Fruit fly (Drosophila melanogaster) whole organism, embryonic: ENCODE results near the gene CG32712.

Experiments
- Bdp1 ChIP-seq: fragments of 200-800 bp; sonication (Bioruptor generic); optimal IDR thresholded peaks from 3 replicates; lab custom pipeline; 2016; ENCODE audit warnings: missing biosample characterization, missing genetic modification characterization
- CG12769 ChIP-seq: fragments of 200-800 bp; sonication (Bioruptor generic); optimal IDR thresholded peaks from 2 replicates; lab custom pipeline; 2019; ENCODE audit warnings: missing biosample characterization, mild to moderate bottlenecking, missing genetic modification characterization, moderate library complexity
- CG14860 ChIP-seq: fragments of 200-800 bp; sonication (Bioruptor generic); IDR thresholded peaks from 3 replicates; pipeline ENCODE4 v1.3.6; 2022; ENCODE audit warnings: missing biosample characterization, missing genetic modification characterization; ENCODE audit not compliant: partially characterized antibody
- CG15011 ChIP-seq: fragments of 200-800 bp; sonication (Bioruptor generic); optimal IDR thresholded peaks from 3 replicates; lab custom pipeline; 2018; ENCODE audit warnings: missing biosample characterization, mild to moderate bottlenecking, missing genetic modification characterization
- CG17328 ChIP-seq: fragments of 200-800 bp; sonication (Bioruptor generic); IDR thresholded peaks from 2 replicates; pipeline ENCODE4 v1.3.6; 2022; ENCODE audit warnings: missing biosample characterization, missing genetic modification characterization
- CG1792 ChIP-seq: fragments of 200-800 bp; sonication (Bioruptor generic); optimal IDR thresholded peaks from 2 replicates; lab custom pipeline; 2016; ENCODE audit warnings: missing biosample characterization, missing genetic modification characterization
- CG18476 ChIP-seq: fragments of 200-800 bp; sonication (Bioruptor generic); optimal IDR thresholded peaks from 2 replicates; lab custom pipeline; 2016; ENCODE audit warnings: missing biosample characterization, mild to moderate bottlenecking, missing genetic modification characterization
- CG2116 ChIP-seq: fragments of 200-800 bp; sonication (Bioruptor generic); optimal IDR thresholded peaks from 3 replicates; lab custom pipeline; 2018; ENCODE audit warnings: missing biosample characterization, mild to moderate bottlenecking, missing genetic modification characterization
- CG2129 ChIP-seq: fragments of 200-800 bp; sonication (Bioruptor generic); IDR thresholded peaks from 2 replicates; pipeline ENCODE4 v1.3.6; 2022; ENCODE audit warnings: missing biosample characterization, missing genetic modification characterization; ENCODE audit not compliant: partially characterized antibody
- CG3726 ChIP-seq: fragments of 200-800 bp; sonication (Bioruptor generic); IDR thresholded peaks from 3 replicates; pipeline ENCODE4, ENCODE4 v1.3.6; 2022; ENCODE audit warnings: missing biosample characterization, missing genetic modification characterization
- CG5180 ChIP-seq: fragments of 200-800 bp; sonication (Bioruptor generic); optimal IDR thresholded peaks from 3 replicates; lab custom pipeline; 2017; ENCODE audit warnings: missing biosample characterization, missing genetic modification characterization, mild to moderate bottlenecking, moderate library complexity, missing genetic modification reagents
- CG6175 ChIP-seq: fragments of 200-800 bp; sonication (Bioruptor generic); IDR thresholded peaks from 3 replicates; pipeline ENCODE4 v1.3.6; 2022; ENCODE audit warnings: missing biosample characterization, missing genetic modification characterization
- CG6654 ChIP-seq: fragments of 200-800 bp; sonication (Bioruptor generic); optimal IDR thresholded peaks from 2 replicates; lab custom pipeline; 2017; ENCODE audit warnings: missing biosample characterization, mild to moderate bottlenecking, missing genetic modification characterization
- CG6854 ChIP-seq: fragments of 200-800 bp; sonication (Bioruptor generic); optimal IDR thresholded peaks from 3 replicates; lab custom pipeline; 2017; ENCODE audit warnings: missing biosample characterization, mild to moderate bottlenecking, missing genetic modification characterization
- CG7556 ChIP-seq: fragments of 200-800 bp; sonication (Bioruptor generic); optimal IDR thresholded peaks from 2 replicates; lab custom pipeline; 2017; ENCODE audit warnings: missing biosample characterization, mild to moderate bottlenecking, missing genetic modification characterization
- CG7839 ChIP-seq: fragments of 200-800 bp; sonication (Bioruptor generic); optimal IDR thresholded peaks from 3 replicates; lab custom pipeline; 2018; ENCODE audit warnings: missing biosample characterization, mild to moderate bottlenecking, missing genetic modification characterization, moderate library complexity
- CG8281 ChIP-seq: fragments of 200-800 bp; sonication (Bioruptor generic); optimal IDR thresholded peaks from 2 replicates; lab custom pipeline; 2018; ENCODE audit warnings: missing biosample characterization, mild to moderate bottlenecking, missing genetic modification characterization, moderate library complexity
- CG9797 ChIP-seq: fragments of 200-800 bp; sonication (Bioruptor generic); optimal IDR thresholded peaks from 3 replicates; lab custom pipeline; 2018; ENCODE audit warnings: missing biosample characterization, mild to moderate bottlenecking, missing genetic modification characterization
- D ChIP-seq, 2 experiments: fragments of 200-800 bp in 1 of 2; fragments of >200 bp in 1 of 2; sonication (Bioruptor generic) in 1 of 2; optimal IDR thresholded peaks; 2 replicates in 1 of 2; 3 replicates in 1 of 2; lab custom pipeline; 2017; ENCODE audit warnings: mild to moderate bottlenecking in 1 of 2, missing biosample characterization in 1 of 2, missing genetic modification characterization in 1 of 2, missing genetic modification reagents in 1 of 2
- Eip74EF ChIP-seq, 2 experiments: fragments of 200-800 bp in 1 of 2; fragments of >200 bp in 1 of 2; sonication (Bioruptor generic) in 1 of 2; optimal IDR thresholded peaks; 2 replicates each; lab custom pipeline; 2017 to 2019; ENCODE audit warnings: missing biosample characterization in 2 of 2, missing genetic modification characterization in 2 of 2, mild to moderate bottlenecking in 1 of 2, moderate library complexity in 1 of 2
- Fer1 ChIP-seq: fragments of 200-800 bp; sonication (Bioruptor generic); optimal IDR thresholded peaks from 2 replicates; lab custom pipeline; 2017; ENCODE audit warnings: missing biosample characterization, mild to moderate bottlenecking, missing genetic modification characterization
- HHEX ChIP-seq: fragments of 200-800 bp; sonication (Bioruptor generic); optimal IDR thresholded peaks from 3 replicates; lab custom pipeline; 2017; ENCODE audit warnings: missing biosample characterization, mild to moderate bottlenecking, missing genetic modification characterization, missing genetic modification reagents
- HLH4C ChIP-seq: fragments of 200-800 bp; sonication (Bioruptor generic); IDR thresholded peaks from 3 replicates; pipeline ENCODE4 v1.3.6; 2022; ENCODE audit warnings: missing biosample characterization, missing genetic modification characterization; ENCODE audit not compliant: partially characterized antibody
- Hr3 ChIP-seq: fragments of 200-800 bp; sonication (Bioruptor generic); optimal IDR thresholded peaks from 3 replicates; lab custom pipeline; 2016; ENCODE audit warnings: missing biosample characterization, missing genetic modification characterization
- Mad ChIP-seq: fragments of 200-800 bp; sonication (Bioruptor generic); optimal IDR thresholded peaks from 2 replicates; lab custom pipeline; 2016; ENCODE audit warnings: missing biosample characterization, missing genetic modification characterization
- Meics ChIP-seq: fragments of 200-800 bp; sonication (Bioruptor generic); optimal IDR thresholded peaks from 2 replicates; lab custom pipeline; 2017; ENCODE audit warnings: missing biosample characterization, mild to moderate bottlenecking, missing genetic modification characterization
- Mes4 ChIP-seq: fragments of 200-800 bp; sonication (Bioruptor generic); optimal IDR thresholded peaks from 2 replicates; lab custom pipeline; 2016; ENCODE audit warnings: missing biosample characterization, missing genetic modification characterization
- NC2α ChIP-seq: fragments of 200-800 bp; sonication (Bioruptor generic); optimal IDR thresholded peaks from 2 replicates; lab custom pipeline; 2016; ENCODE audit warnings: missing biosample characterization, missing genetic modification characterization
- Nf-YA ChIP-seq: fragments of 200-800 bp; sonication (Bioruptor generic); IDR thresholded peaks from 2 replicates; pipeline ENCODE4 v1.3.6; 2022; ENCODE audit warnings: missing biosample characterization, missing genetic modification characterization
- Rfx ChIP-seq: fragments of 200-800 bp; sonication (Bioruptor generic); IDR thresholded peaks from 2 replicates; pipeline ENCODE4 v1.3.6; 2022; ENCODE audit warnings: missing biosample characterization, missing genetic modification characterization
- Xbp1 ChIP-seq: fragments of 200-800 bp; sonication (Bioruptor generic); optimal IDR thresholded peaks from 3 replicates; lab custom pipeline; 2016; ENCODE audit warnings: missing biosample characterization, mild to moderate bottlenecking, missing genetic modification characterization
- bcd ChIP-seq: fragments of 200-800 bp; sonication (Bioruptor generic); optimal IDR thresholded peaks from 2 replicates; lab custom pipeline; 2017; ENCODE audit warnings: missing biosample characterization, mild to moderate bottlenecking, missing genetic modification characterization
- corto ChIP-seq: fragments of 200-800 bp; sonication (Bioruptor generic); optimal IDR thresholded peaks from 2 replicates; lab custom pipeline; 2016; ENCODE audit warnings: missing biosample characterization, mild to moderate bottlenecking, missing genetic modification characterization, moderate library complexity
- crol ChIP-seq: fragments of 200-800 bp; sonication (Bioruptor generic); IDR thresholded peaks from 2 replicates; pipeline ENCODE4 v1.3.6; 2022; ENCODE audit warnings: missing biosample characterization, missing genetic modification characterization
- eyg ChIP-seq: fragments of 200-800 bp; sonication (Bioruptor generic); optimal IDR thresholded peaks from 3 replicates; lab custom pipeline; 2016; ENCODE audit warnings: missing biosample characterization, missing genetic modification characterization
- jumu ChIP-seq: fragments of 200-800 bp; sonication (Bioruptor generic); optimal IDR thresholded peaks from 3 replicates; lab custom pipeline; 2016; ENCODE audit warnings: missing biosample characterization, missing genetic modification characterization
- kay ChIP-seq: fragments of 200-800 bp; sonication (Bioruptor generic); optimal IDR thresholded peaks from 2 replicates; lab custom pipeline; 2016; ENCODE audit warnings: missing biosample characterization, missing genetic modification characterization
- peb ChIP-seq: fragments of 200-800 bp; sonication (Bioruptor generic); IDR thresholded peaks from 2 replicates; pipeline ENCODE4 v1.3.6; 2022; ENCODE audit warnings: missing biosample characterization, missing genetic modification characterization
- sc ChIP-seq, 3 experiments: fragments of >200 bp in 2 of 3; fragments of 200-800 bp in 1 of 3; sonication (Bioruptor generic) in 1 of 3; optimal IDR thresholded peaks; 2 replicates in 2 of 3; 3 replicates in 1 of 3; lab custom pipeline; 2017; ENCODE audit warnings: mild to moderate bottlenecking in 1 of 3, missing biosample characterization in 1 of 3, missing genetic modification characterization in 1 of 3, missing genetic modification reagents in 1 of 3
- scrt ChIP-seq: fragments of 200-800 bp; sonication (Bioruptor generic); optimal IDR thresholded peaks from 2 replicates; lab custom pipeline; 2018; ENCODE audit warnings: missing biosample characterization, mild to moderate bottlenecking, missing genetic modification characterization, moderate library complexity
- sna ChIP-seq: fragments of 200-800 bp; sonication (Bioruptor generic); IDR thresholded peaks from 2 replicates; pipeline ENCODE4 v1.3.6; 2022; ENCODE audit warnings: missing biosample characterization, missing genetic modification characterization; ENCODE audit not compliant: partially characterized antibody
- sqz ChIP-seq: fragments of 200-800 bp; sonication (Bioruptor generic); optimal IDR thresholded peaks from 3 replicates; lab custom pipeline; 2018; ENCODE audit warnings: missing biosample characterization, mild to moderate bottlenecking, missing genetic modification characterization
- stc ChIP-seq: fragments of 200-800 bp; sonication (Bioruptor generic); IDR thresholded peaks from 2 replicates; pipeline ENCODE4 v1.3.6; 2022; ENCODE audit warnings: missing biosample characterization, missing genetic modification characterization
- tll ChIP-seq, 2 experiments: fragments of 200-800 bp in 1 of 2; fragments of >200 bp in 1 of 2; sonication (Bioruptor generic) in 1 of 2; optimal IDR thresholded peaks; 2 replicates each; lab custom pipeline; 2017 to 2019; ENCODE audit warnings: missing biosample characterization in 2 of 2, missing genetic modification characterization in 2 of 2, mild to moderate bottlenecking in 1 of 2, moderate library complexity in 1 of 2
- vfl ChIP-seq: fragments of 200-800 bp; sonication (Bioruptor generic); optimal IDR thresholded peaks from 2 replicates; lab custom pipeline; 2016; ENCODE audit warnings: missing biosample characterization, missing genetic modification characterization
- zen ChIP-seq: fragments of 200-800 bp; sonication (Bioruptor generic); optimal IDR thresholded peaks from 3 replicates; lab custom pipeline; 2018; ENCODE audit warnings: missing biosample characterization, mild to moderate bottlenecking, missing genetic modification characterization, moderate library complexity
- zfh1 ChIP-seq: fragments of 200-800 bp; sonication (Bioruptor generic); IDR thresholded peaks from 3 replicates; pipeline ENCODE4 v1.3.6; 2022; ENCODE audit warnings: missing biosample characterization, missing genetic modification characterization

CG32712 gene

DNA sequence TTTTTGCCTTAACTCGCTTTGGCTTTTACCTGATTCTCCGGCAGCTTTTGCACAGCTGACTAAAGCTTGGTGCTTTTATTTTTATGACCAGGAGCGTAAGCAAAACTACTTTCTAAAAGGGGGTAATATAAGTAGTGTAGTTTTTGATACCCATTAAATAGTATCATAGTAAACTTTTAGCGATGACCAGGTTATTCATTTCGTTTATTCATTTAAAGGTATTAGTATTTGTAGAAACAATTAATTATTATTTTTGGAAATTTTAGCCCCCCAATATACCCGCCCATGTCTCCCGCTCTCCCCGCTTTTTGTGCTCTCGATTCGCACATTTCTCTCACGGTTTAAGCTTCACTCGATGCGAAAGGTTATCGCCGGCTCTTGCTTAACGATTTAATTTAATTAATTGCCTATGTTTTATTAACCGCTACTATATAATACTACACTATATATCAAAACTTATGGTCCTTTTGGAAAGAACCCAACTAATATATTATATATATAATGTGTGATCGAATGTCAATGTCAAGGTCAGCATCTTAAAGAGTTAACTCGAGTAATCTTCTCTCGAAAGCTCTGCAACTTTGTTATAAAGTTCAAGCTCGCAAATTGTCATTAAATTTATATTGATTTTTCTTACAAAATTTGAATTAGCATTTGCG is 30.9 kb upstream of the CG32712 start, which contains the start of gene Sptr (continued):
- TF ChIP-seq CG7839 (tag; lab: Kevin White, UChicago), result peak; percentile 92
- TF ChIP-seq tll (GFP tag; optimal IDR thresholded peaks at IDR 0.05; lab: Kevin White, UChicago), result no peak
- peak; percentile 47 for TF ChIP-seq CG2116 (GFP tag; lab: Kevin White, UChicago)
- peak; percentile 55 for TF ChIP-seq jumu (GFP tag; lab: Kevin White, UChicago)
- peak; percentile 91 for TF ChIP-seq CG7556 (GFP tag; lab: Kevin White, UChicago)
- peak; percentile 90 for TF ChIP-seq corto
- TF ChIP-seq Eip74EF (GFP tag; optimal IDR thresholded peaks at IDR 0.05; lab: Kevin White, UChicago), result peak in 1 of 2 experiments; percentile 82
- peak; percentile 84 for TF ChIP-seq CG15011
- peak; percentile 71 for TF ChIP-seq CG5180 (GFP tag; lab: Kevin White, UChicago)
- peak; percentile 57; the same call in 1 of the 2 replicates for TF ChIP-seq peb (GFP tag; lab: Robert Waterston, UW)
- peak; percentile 89 for TF ChIP-seq CG12769 (tag; lab: Kevin White, UChicago)
- TF ChIP-seq CG6175 (GFP tag; lab: Robert Waterston, UW), result peak; percentile 78; the same call in 2 of the 3 replicates
- TF ChIP-seq vfl, result peak; percentile 82
- TF ChIP-seq sqz (GFP tag; lab: Kevin White, UChicago), result no peak
- TF ChIP-seq Xbp1, result peak; percentile 88
- peak; percentile 73; the same call in 2 of the 3 replicates for TF ChIP-seq CG3726 (GFP tag; lab: Robert Waterston, UW)
- TF ChIP-seq CG9797 (GFP tag; lab: Kevin White, UChicago), result no peak
- TF ChIP-seq bcd, result peak; percentile 87
- TF ChIP-seq CG6654, result peak; percentile 12
- TF ChIP-seq Meics (GFP tag; lab: Kevin White, UChicago), result peak; percentile 94
- peak; percentile 90 for TF ChIP-seq HHEX (GFP tag; lab: Kevin White, UChicago)
- TF ChIP-seq CG8281 (tag; lab: Kevin White, UChicago), result peak; percentile 54
- TF ChIP-seq stc, result peak; percentile 93
- TF ChIP-seq CG6854, result peak; percentile 88
- peak; percentile 35; the same call in 1 of the 2 replicates for TF ChIP-seq crol (GFP tag; lab: Robert Waterston, UW)
- TF ChIP-seq Mad (GFP tag; lab: Kevin White, UChicago), result peak; percentile 60
- no peak for TF ChIP-seq NC2α (GFP tag; lab: Kevin White, UChicago)
- TF ChIP-seq HLH4C (GFP tag; lab: Robert Waterston, UW), result no peak
- TF ChIP-seq eyg (GFP tag; lab: Kevin White, UChicago), result peak; percentile 67
- peak; percentile 31 for TF ChIP-seq zen (tag; lab: Kevin White, UChicago)
- peak; percentile 81 for TF ChIP-seq CG18476 (GFP tag; lab: Kevin White, UChicago)
- peak; percentile 77 for TF ChIP-seq Nf-YA (GFP tag; lab: Robert Waterston, UW)
- peak; percentile 88 for TF ChIP-seq CG17328 (GFP tag; lab: Robert Waterston, UW)
- no peak for TF ChIP-seq sna (GFP tag; lab: Robert Waterston, UW)
- TF ChIP-seq CG1792, result peak; percentile 58
- TF ChIP-seq sc (optimal IDR thresholded peaks at IDR 0.05; lab: Kevin White, UChicago), result no peak
- TF ChIP-seq sc (GFP tag; optimal IDR thresholded peaks at IDR 0.05; lab: Kevin White, UChicago), result peak; percentile 28
- TF ChIP-seq Bdp1, result peak; percentile 55
- TF ChIP-seq CG2129 (GFP tag; lab: Robert Waterston, UW), result no peak
- TF ChIP-seq Mes4 (GFP tag; lab: Kevin White, UChicago), result peak; percentile 14
- TF ChIP-seq CG14860 (GFP tag; lab: Robert Waterston, UW), result no peak
- TF ChIP-seq Hr3 (GFP tag; lab: Kevin White, UChicago), result peak; percentile 77
- peak; percentile 95 for TF ChIP-seq Fer1
- TF ChIP-seq Rfx (GFP tag; lab: Robert Waterston, UW), result peak; percentile 96
- peak; percentile 89 for TF ChIP-seq scrt (GFP tag; lab: Kevin White, UChicago)
- TF ChIP-seq zfh1, result peak; percentile 85
- peak; percentile 66 for TF ChIP-seq kay (GFP tag; lab: Kevin White, UChicago)
- no peak for TF ChIP-seq D (optimal IDR thresholded peaks at IDR 0.05; lab: Kevin White, UChicago)
- TF ChIP-seq D (GFP tag; optimal IDR thresholded peaks at IDR 0.05; lab: Kevin White, UChicago), result peak; percentile 57
